3 worm cellular contexts compared by ENCODE assay signal in the genomic region with DNA sequence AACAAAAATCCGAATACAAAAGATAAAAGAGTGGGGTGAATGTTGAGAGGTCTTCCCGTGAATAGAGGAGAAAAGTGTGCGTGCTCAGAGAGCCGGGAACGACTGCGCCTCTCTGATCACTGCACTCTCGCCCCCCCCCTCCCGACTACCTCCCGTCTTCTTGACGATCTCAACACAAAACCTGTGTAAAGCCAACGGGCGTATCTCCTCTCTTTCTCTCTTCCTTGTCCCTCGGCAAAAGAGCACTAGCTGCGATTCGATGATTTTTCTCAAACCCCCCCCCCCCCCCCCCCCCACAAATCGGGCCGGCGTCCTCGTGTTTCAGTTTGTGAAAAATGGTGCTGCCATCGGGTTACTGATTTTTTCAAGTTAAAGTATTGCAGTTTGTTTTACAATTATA.
TF ChIP-seq lines count a peak whose summit lies in the region.

No protein-coding gene starts in this region.

TF ChIP-seq in whole organism, L1 larva, 84 proteins besides CTCF, POLR2A, EP300 and RAD21:
- TF ChIP-seq mab-9 (GFP tag; IDR thresholded peaks at IDR 0.05; lab: Robert Waterston, UW) = no peak
- no peak for TF ChIP-seq ets-5 (GFP tag; IDR thresholded peaks at IDR 0.05; lab: Robert Waterston, UW)
- TF ChIP-seq nhr-47 (tag; optimal IDR thresholded peaks at IDR 0.05; lab: Kevin White, UChicago) = no peak
- no peak for TF ChIP-seq C34B4.2 (tag; optimal IDR thresholded peaks at IDR 0.05; lab: Kevin White, UChicago)
- no peak for TF ChIP-seq ceh-63 (GFP tag; optimal IDR thresholded peaks at IDR 0.05; lab: Kevin White, UChicago)
- peak; percentile 23 for TF ChIP-seq rnt-1 (tag; optimal IDR thresholded peaks at IDR 0.05; lab: Kevin White, UChicago)
- no peak for TF ChIP-seq ceh-88 (GFP tag; IDR thresholded peaks at IDR 0.05; lab: Robert Waterston, UW)

TF ChIP-seq in whole organism, mixed stage, embryonic, 35 proteins besides CTCF, POLR2A, EP300 and RAD21:
- peak; percentile 25 for TF ChIP-seq hlh-1 (tag; optimal IDR thresholded peaks at IDR 0.05; lab: Kevin White, UChicago)
- TF ChIP-seq bed-3 (GFP tag; optimal IDR thresholded peaks at IDR 0.05; lab: Kevin White, UChicago) = no peak

TF ChIP-seq in whole organism, young adult, 124 proteins besides CTCF, POLR2A, EP300 and RAD21:
- no peak for TF ChIP-seq die-1 (tag; optimal IDR thresholded peaks at IDR 0.05; lab: Kevin White, UChicago)
- TF ChIP-seq rpc-1 (optimal IDR thresholded peaks at IDR 0.05; lab: Kevin White, UChicago) = no peak
- no peak for TF ChIP-seq rpc-1 (tag; optimal IDR thresholded peaks at IDR 0.05; lab: Kevin White, UChicago)
- TF ChIP-seq ZK185.1 (tag; optimal IDR thresholded peaks at IDR 0.05; lab: Kevin White, UChicago; ENCODE audit: poor library complexity, severe bottlenecking) = no peak
- TF ChIP-seq attf-6 (GFP tag; IDR thresholded peaks at IDR 0.05; lab: Robert Waterston, UW) = no peak
- TF ChIP-seq Y95B8A.8 (GFP tag; IDR thresholded peaks at IDR 0.05; lab: Robert Waterston, UW) = no peak
- no peak for TF ChIP-seq ccch-3 (GFP tag; optimal IDR thresholded peaks at IDR 0.05; lab: Kevin White, UChicago)
- no peak for TF ChIP-seq aptf-2 (GFP tag; conservative IDR thresholded peaks at IDR 0.05; lab: Robert Waterston, UW)
- TF ChIP-seq sptf-2 (GFP tag; optimal IDR thresholded peaks at IDR 0.05; lab: Kevin White, UChicago) = no peak
- no peak for TF ChIP-seq nhr-120 (GFP tag; IDR thresholded peaks at IDR 0.05; lab: Robert Waterston, UW)
- TF ChIP-seq snpc-3.4 (tag; optimal IDR thresholded peaks at IDR 0.05; lab: Kevin White, UChicago) = no peak
- TF ChIP-seq hmg-20 (GFP tag; IDR thresholded peaks at IDR 0.05; lab: Robert Waterston, UW) = no peak
- TF ChIP-seq Y56A3A.18 (GFP tag; IDR thresholded peaks at IDR 0.05; lab: Robert Waterston, UW) = no peak
- TF ChIP-seq nfya-1 (tag; optimal IDR thresholded peaks at IDR 0.05; lab: Kevin White, UChicago; ENCODE audit: borderline replicate concordance, insufficient read depth) = no peak
- TF ChIP-seq aptf-3 (GFP tag; IDR thresholded peaks at IDR 0.05; lab: Robert Waterston, UW) = no peak
- TF ChIP-seq hmg-1.2 (GFP tag; IDR thresholded peaks at IDR 0.05; lab: Robert Waterston, UW) = no peak
- TF ChIP-seq pha-4 (tag; optimal IDR thresholded peaks at IDR 0.05; lab: Kevin White, UChicago) = no peak
- no peak for TF ChIP-seq ama-1 (optimal IDR thresholded peaks at IDR 0.05; lab: Kevin White, UChicago)
- TF ChIP-seq ama-1 (GFP tag; optimal IDR thresholded peaks at IDR 0.05; lab: Kevin White, UChicago) = no peak
- TF ChIP-seq egrh-3 (GFP tag; IDR thresholded peaks at IDR 0.05; lab: Robert Waterston, UW) = peak; percentile 61; the same call in 1 of the 2 replicates
- TF ChIP-seq ekl-4 (GFP tag; IDR thresholded peaks at IDR 0.05; lab: Robert Waterston, UW) = no peak
- TF ChIP-seq madf-8 (GFP tag; conservative IDR thresholded peaks at IDR 0.05; lab: Robert Waterston, UW) = no peak
- no peak for TF ChIP-seq nfya-2 (GFP tag; IDR thresholded peaks at IDR 0.05; lab: Robert Waterston, UW)
- TF ChIP-seq cebp-1 (GFP tag; IDR thresholded peaks at IDR 0.05; lab: Robert Waterston, UW) = 0 out of 2 replicates have a peak, but pooled peaks have one; percentile 3
- TF ChIP-seq cebp-1 (tag; optimal IDR thresholded peaks at IDR 0.05; lab: Kevin White, UChicago) = no peak
- no peak for TF ChIP-seq lir-1 (GFP tag; conservative IDR thresholded peaks at IDR 0.05; lab: Robert Waterston, UW)
- peak; percentile 94 for TF ChIP-seq zfh-2 (GFP tag; conservative IDR thresholded peaks at IDR 0.05; lab: Robert Waterston, UW)
- no peak for TF ChIP-seq hsf-1 (GFP tag; IDR thresholded peaks at IDR 0.05; lab: Robert Waterston, UW)
